Fruit fly (Drosophila melanogaster): ENCODE results near the gene CG7465.

The CG7465 gene

DNA sequence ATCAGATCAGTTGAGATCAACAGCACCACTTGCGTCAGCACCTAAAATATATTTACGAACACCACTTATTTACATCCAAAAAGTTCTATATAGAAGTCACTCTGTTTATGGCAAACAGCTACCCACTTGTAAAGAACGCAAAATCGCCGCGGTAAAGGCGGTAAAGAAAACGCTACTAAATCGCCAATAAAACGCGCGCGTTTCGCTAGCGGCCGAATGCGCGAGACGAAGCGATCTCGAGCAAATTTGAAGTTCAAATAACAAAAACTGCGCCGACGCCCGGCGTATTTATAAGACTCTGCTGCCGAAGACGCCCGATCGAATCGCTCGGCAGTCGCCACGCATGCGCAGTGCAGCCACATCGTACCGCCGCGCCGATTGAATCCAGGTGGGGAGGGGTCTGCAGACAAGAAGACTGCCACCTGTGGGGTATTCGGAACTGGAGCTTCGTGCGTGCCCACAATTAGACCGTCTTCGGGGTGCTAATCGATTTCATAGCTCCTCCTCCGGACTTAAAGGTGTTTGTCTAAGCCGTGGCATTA lies 10.7 kb downstream of the CG7465 start, which contains the start of gene CG13722:
TSS of gene CG13722 (minus strand) at position 262 of the 542 bp plus-strand sequence.
- no peak for TF ChIP-seq CG8478 (optimal IDR thresholded peaks at IDR 0.05)
- no peak for TF ChIP-seq usp (GFP tag; optimal IDR thresholded peaks at IDR 0.05)
- no peak for TF ChIP-seq psq (optimal IDR thresholded peaks at IDR 0.05)
- TF ChIP-seq EcR (GFP tag; optimal IDR thresholded peaks at IDR 0.05) = no peak
- TF ChIP-seq Dll (optimal IDR thresholded peaks at IDR 0.05) = no peak
- TF ChIP-seq pan (optimal IDR thresholded peaks at IDR 0.05) = no peak

DNA sequence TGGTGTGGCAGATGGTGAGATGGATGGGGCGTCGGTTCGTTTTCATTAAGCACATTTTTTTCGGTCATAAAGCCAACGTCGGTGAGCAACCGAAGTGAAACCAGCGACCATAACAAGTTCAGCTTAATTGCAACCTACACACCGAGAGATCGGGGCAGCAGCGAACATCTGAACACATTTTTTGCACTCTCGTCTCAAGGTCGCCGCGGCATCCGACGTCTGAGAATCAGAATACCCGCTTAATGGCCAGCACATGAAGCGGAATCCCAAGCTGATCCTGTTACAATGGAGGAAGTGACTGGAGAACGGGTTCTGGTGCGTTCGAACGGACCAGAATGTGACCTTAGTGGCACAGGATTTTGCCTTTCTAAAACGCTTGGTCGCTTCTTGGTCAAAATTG lies 13.5 kb downstream of the CG7465 start:
- no peak for TF ChIP-seq usp (GFP tag; optimal IDR thresholded peaks at IDR 0.05)
- no peak for TF ChIP-seq pan (optimal IDR thresholded peaks at IDR 0.05)

DNA sequence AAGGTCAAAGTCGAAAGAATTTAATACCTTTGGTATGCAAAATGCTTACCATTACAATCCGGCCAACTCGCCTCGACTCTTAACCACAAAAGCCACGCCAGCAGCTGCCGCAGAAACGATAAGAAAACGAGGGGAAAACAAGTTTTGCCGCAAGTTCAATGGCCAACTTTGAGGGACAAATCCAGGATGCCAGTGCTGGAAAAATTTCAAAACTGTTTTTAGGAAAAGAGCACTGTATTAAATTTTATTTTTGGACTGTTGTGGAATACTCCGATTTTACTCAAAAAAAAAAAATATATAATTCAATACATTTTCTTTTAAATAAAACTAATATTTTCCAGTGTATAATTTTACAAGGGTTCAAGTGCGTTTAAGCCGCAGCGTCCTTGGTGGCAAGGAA lies 14.5 kb downstream of the CG7465 start:
- TF ChIP-seq Dll (optimal IDR thresholded peaks at IDR 0.05) (no peak), EcR (GFP tag; optimal IDR thresholded peaks at IDR 0.05) (peak in 1 of 2 experiments; percentile 66)

DNA sequence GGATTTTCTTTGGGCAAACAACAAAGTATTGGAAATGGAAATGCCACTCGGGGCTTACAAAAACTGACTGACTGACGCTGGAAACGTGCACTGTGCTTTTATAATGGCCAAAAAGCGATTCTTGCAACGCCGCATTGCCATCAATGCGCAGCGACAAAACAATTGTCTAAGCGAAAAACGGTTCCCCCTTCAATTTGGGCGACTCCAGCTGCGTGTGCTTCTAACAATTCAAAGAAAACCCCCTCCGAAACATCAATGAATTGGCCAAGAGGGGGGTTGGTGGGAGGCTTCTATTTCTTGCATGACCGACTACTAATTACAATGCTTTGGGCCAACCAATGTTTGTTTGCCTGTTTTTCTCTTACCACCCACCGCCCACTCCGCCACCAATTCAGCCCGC lies 17.6 kb downstream of the CG7465 start, which contains the start of gene CG13721:
TSS of gene CG13721 (minus strand) at position 101 of the 400 bp plus-strand sequence.
- no peak for TF ChIP-seq EcR (GFP tag; optimal IDR thresholded peaks at IDR 0.05)
- no peak for TF ChIP-seq pan (optimal IDR thresholded peaks at IDR 0.05)
- TF ChIP-seq Dll (optimal IDR thresholded peaks at IDR 0.05) = no peak
- TF ChIP-seq usp (GFP tag; optimal IDR thresholded peaks at IDR 0.05) = no peak
- no peak for TF ChIP-seq CG8478 (optimal IDR thresholded peaks at IDR 0.05)
- no peak for TF ChIP-seq psq (optimal IDR thresholded peaks at IDR 0.05)

DNA sequence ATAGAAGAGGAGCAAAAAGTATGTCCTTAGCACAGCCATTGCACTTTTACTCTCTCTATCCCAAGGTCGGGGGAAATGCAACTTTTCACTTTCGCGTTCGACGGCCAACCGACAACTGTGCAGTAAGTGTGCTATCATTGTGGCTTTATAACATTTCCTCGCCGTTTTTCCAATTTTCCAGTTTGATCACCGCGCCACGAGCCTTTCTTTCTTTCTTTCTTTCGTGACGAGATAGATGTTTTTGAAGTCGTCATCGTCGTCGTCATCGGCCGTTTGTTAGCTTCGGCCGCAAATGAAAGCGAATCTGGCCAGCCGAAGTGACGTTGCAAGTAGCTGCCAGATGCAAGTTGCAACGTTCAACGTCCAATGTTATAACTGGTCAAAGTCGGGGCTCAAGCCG lies 20.3 kb downstream of the CG7465 start, which contains the start of gene CG13720:
TSS of gene CG13720 (minus strand) at position 101 of the 400 bp plus-strand sequence.
- no peak for TF ChIP-seq Dll (optimal IDR thresholded peaks at IDR 0.05)
- no peak for TF ChIP-seq psq (optimal IDR thresholded peaks at IDR 0.05)
- TF ChIP-seq CG8478 (optimal IDR thresholded peaks at IDR 0.05) = no peak
- no peak for TF ChIP-seq EcR (GFP tag; optimal IDR thresholded peaks at IDR 0.05)
- no peak for TF ChIP-seq usp (GFP tag; optimal IDR thresholded peaks at IDR 0.05)
- no peak for TF ChIP-seq pan (optimal IDR thresholded peaks at IDR 0.05)

DNA sequence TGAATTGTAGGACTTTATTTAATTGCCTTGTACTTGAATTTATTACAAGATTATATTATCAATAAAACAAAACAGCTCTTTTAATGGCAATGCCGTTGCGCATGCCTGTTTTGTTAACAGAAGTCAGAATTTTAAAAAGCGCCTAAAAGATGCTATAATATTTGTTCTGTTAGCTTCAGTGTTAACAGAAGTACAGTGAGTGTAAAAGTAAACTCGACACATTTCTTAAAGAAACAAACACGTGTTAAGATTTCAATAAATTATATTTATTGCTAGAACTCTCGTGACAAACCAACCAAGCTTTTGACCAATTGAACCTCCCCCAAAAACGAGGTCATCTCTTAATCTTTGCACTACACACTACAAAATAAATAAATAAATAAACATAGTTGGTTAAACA lies 21.3 kb downstream of the CG7465 start:
- no peak for TF ChIP-seq pan (optimal IDR thresholded peaks at IDR 0.05)
- TF ChIP-seq psq (optimal IDR thresholded peaks at IDR 0.05) = no peak

DNA sequence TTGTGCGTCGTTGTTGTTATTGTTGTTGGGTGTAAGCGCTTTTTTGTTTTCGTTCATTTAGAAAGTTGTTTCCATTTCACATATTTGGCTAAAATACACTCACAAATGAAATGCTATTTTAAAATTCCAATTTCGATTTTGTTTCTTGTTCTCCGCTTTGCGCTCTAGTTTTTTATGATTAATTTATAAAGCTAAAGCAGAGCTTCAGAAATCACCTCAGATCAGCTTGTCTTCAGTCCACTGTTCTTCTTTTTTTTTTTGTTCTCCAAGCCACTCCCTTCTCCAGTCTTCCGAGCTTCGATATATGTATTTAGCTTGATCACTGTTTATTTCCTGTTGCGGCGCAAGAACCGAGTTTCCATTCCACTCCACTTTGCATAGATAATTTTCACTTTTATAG lies 27.8 kb downstream of the CG7465 start:
- TF ChIP-seq EcR (GFP tag; optimal IDR thresholded peaks at IDR 0.05) (no peak), psq (optimal IDR thresholded peaks at IDR 0.05) (no peak), Dll (optimal IDR thresholded peaks at IDR 0.05) (no peak), CG8478 (optimal IDR thresholded peaks at IDR 0.05) (no peak)

DNA sequence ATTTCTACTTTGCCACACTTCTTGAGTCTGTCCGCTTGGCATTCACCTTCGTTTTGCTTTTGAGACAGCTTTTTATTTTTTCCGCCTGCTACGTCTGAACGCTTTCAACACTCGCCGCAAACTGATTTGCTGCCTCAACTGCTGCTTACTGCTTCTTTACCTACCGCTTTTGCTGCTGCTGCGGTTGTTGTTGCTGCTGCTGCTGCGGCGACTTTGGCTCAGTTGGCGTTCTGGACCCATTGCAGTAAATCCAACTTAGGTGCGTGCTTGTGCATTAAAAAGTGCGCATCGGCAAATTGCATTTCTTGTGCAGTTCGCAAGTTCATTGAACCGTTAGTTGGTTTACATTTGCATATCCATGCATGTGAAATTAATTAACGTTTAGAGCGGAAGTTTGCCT lies 28.2 kb downstream of the CG7465 start, which contains the start of gene NT1:
TSS of gene NT1 (minus strand) at position 127 of the 400 bp plus-strand sequence.
- TF ChIP-seq psq (optimal IDR thresholded peaks at IDR 0.05) = no peak
- no peak for TF ChIP-seq usp (GFP tag; optimal IDR thresholded peaks at IDR 0.05)
- no peak for TF ChIP-seq pan (optimal IDR thresholded peaks at IDR 0.05)
- no peak for TF ChIP-seq Dll (optimal IDR thresholded peaks at IDR 0.05)
- TF ChIP-seq CG8478 (optimal IDR thresholded peaks at IDR 0.05) = no peak
- TF ChIP-seq EcR (GFP tag; optimal IDR thresholded peaks at IDR 0.05) = peak in 1 of 2 experiments; percentile 50

DNA sequence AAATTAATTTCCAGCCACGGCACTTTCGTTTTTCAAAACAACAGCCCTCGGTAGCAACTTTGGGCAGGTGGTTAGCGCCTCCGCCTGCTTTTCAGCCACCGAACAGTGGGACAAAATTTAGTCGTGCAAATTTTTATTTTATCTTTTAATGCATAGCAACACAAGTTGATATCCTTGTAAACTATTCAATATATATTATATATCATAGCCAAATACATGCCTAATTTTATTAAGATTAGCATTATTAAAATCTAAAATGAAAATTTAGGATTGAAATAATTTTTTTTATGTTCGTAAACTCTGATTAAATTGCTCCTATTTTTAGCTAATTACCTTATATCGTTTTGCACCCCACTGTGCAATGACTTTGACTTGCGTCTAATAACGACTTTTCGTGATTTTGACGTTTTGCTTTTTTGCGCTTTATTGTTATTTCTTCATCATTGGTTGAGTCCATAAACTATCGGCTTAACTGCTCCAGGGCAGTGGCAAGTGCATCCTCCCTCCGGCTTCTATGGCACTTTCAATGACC lies 28.9 kb downstream of the CG7465 start:
- TF ChIP-seq CG8478 (optimal IDR thresholded peaks at IDR 0.05) (no peak), usp (GFP tag; optimal IDR thresholded peaks at IDR 0.05) (no peak), Dll (optimal IDR thresholded peaks at IDR 0.05) (no peak), EcR (GFP tag; optimal IDR thresholded peaks at IDR 0.05) (no peak), pan (optimal IDR thresholded peaks at IDR 0.05) (no peak), psq (optimal IDR thresholded peaks at IDR 0.05) (no peak)

DNA sequence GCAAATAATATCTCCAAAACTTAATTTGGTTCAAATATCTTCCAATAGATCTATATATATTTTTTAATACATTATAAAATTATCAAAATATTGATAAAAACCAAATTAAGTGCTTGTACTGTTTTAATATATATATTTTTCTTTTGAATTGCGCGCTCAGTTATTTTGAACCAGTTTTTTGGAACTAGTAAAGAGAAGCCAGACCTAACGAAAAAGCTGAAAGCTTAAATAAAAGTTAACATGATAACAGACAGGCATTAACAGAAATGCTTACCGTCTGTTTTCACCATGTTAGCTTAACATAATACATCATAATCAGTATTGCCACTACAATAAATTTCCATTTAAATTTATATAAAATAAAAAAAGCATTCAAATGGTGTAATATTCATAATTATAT lies 30.2 kb downstream of the CG7465 start:
- TF ChIP-seq CG8478 (optimal IDR thresholded peaks at IDR 0.05) = no peak
- no peak for TF ChIP-seq EcR (GFP tag; optimal IDR thresholded peaks at IDR 0.05)

DNA sequence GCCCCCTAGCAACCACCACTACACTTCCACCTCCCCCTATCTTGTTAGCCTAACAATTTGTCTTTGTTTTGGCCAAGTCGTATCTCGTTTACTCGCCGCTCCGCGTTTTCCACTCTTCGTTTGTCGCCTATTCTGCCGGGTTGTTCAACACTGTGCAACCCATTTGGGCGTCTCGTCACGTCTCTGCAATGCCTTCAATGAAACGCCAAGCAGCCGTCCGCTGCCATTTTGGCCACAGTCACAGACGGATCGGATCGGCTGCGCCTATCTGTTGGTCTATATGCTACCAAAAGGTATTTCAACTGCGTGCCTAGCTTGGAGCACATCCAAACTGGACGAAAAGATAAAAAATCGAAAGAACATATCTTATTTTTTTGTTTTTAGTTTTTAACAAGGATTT lies 36.3 kb downstream of the CG7465 start:
- no peak for TF ChIP-seq usp (GFP tag; optimal IDR thresholded peaks at IDR 0.05)
- no peak for TF ChIP-seq CG8478 (optimal IDR thresholded peaks at IDR 0.05)
- TF ChIP-seq pan (optimal IDR thresholded peaks at IDR 0.05) = no peak
- TF ChIP-seq psq (optimal IDR thresholded peaks at IDR 0.05) = no peak
- no peak for TF ChIP-seq Dll (optimal IDR thresholded peaks at IDR 0.05)
- no peak for TF ChIP-seq EcR (GFP tag; optimal IDR thresholded peaks at IDR 0.05)

DNA sequence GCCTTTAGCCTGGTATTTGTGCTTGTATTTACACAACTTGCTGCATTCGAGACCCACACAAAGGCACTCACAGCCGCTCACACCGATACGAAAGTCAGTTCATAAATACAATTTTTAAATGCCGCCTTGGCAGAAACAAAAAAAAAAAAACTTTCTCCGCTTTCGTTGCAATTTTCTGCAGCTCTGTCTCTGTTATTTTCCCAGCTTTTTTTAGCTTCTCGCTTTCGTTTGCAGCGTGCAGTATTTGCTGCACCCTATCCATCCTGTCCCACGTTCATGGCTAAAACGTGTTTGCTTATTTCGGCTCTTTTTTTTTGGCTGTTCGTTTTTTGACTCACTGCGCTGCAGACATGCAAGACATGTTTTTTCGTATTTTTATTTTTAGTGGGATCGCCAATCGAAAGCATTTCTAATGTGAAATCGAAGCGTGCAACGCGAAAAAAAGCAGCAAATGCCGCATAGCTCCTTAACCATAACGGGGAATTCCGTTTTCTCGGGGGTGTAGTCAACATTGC lies 39.4 kb downstream of the CG7465 start:
- TF ChIP-seq psq (optimal IDR thresholded peaks at IDR 0.05) (no peak), pan (optimal IDR thresholded peaks at IDR 0.05) (no peak), CG8478 (optimal IDR thresholded peaks at IDR 0.05) (no peak), Dll (optimal IDR thresholded peaks at IDR 0.05) (no peak), usp (GFP tag; optimal IDR thresholded peaks at IDR 0.05) (no peak), EcR (GFP tag; optimal IDR thresholded peaks at IDR 0.05) (no peak)

DNA sequence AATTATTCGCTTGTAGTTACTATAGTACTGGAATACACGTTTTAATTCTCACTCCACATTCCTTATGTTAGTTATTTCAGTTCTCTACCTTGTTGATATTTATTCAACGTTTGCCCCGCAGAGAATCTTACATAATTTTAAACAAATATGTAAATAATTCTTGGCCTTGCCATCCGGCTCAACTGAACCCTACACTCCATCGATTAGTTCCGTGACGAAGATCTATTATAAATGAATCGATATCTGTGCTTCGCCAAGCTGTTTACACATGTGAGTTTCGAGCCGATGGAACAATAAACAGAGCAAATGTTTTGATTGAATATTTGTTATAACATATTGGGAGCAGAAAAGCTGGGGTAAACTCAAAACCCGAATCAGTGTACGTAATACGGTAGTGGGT lies 41.7 kb downstream of the CG7465 start:
- TF ChIP-seq pan (optimal IDR thresholded peaks at IDR 0.05) (no peak), usp (GFP tag; optimal IDR thresholded peaks at IDR 0.05) (no peak), Dll (optimal IDR thresholded peaks at IDR 0.05) (no peak), CG8478 (optimal IDR thresholded peaks at IDR 0.05) (no peak), psq (optimal IDR thresholded peaks at IDR 0.05) (no peak), EcR (GFP tag; optimal IDR thresholded peaks at IDR 0.05) (no peak)
